Fruit fly (Drosophila melanogaster) whole organism, wandering third instar larva: ENCODE results near the gene t-cup.

Experiments
- Jra ChIP-seq: sonication (Bioruptor generic); optimal IDR thresholded peaks from 2 replicates; lab custom pipeline; 2016; ENCODE audit warnings: missing biosample characterization, missing genetic modification characterization
- Rel ChIP-seq, 2 experiments: fragments of 200-800 bp; sonication (Bioruptor generic) in 1 of 2; optimal IDR thresholded peaks; 2 replicates in 1 of 2; 3 replicates in 1 of 2; lab custom pipeline; 2016 to 2019; ENCODE audit warnings: mild to moderate bottlenecking in 2 of 2, missing biosample characterization in 2 of 2, missing genetic modification characterization in 2 of 2, moderate library complexity in 1 of 2
- pan ChIP-seq: fragments of >200 bp; optimal IDR thresholded peaks from 2 replicates; lab custom pipeline; 2017
- rgr ChIP-seq: fragments of 200-800 bp; sonication (Bioruptor generic); optimal IDR thresholded peaks from 3 replicates; lab custom pipeline; 2016; ENCODE audit warnings: missing biosample characterization, mild to moderate bottlenecking, missing genetic modification characterization

- TF ChIP-seq Jra (no peak), rgr (GFP tag; lab: Kevin White, UChicago) (peak; percentile 50), Rel (GFP tag; optimal IDR thresholded peaks at IDR 0.05; lab: Kevin White, UChicago) (peak; percentile 84), Rel (tag; optimal IDR thresholded peaks at IDR 0.05; lab: Kevin White, UChicago) (peak; percentile 67), pan (lab: Kevin White, UChicago) (no peak)
Observed at dm6 chr2L:12493771-12494317, 3.3 kb downstream of the t-cup start.
